Worm (Caenorhabditis elegans) whole organism, young adult: Measurements from ENCODE around the gene saeg-1.
A peak's percentile ranks its signal among the peaks of the same experiment; 100 is the strongest.

Experiments used
- D2030.7 ChIP-seq: fragments of 200-800 bp; sonication (Bioruptor generic); IDR thresholded peaks from 2 replicates; pipeline ENCODE4 v1.3.6; 2022; ENCODE audit warnings: missing genetic modification reagents, missing genetic modification characterization, missing compliant biosample characterization
- F10E7.11 ChIP-seq: sonication (generic microtip); optimal IDR thresholded peaks from 2 replicates; lab custom pipeline; 2017; ENCODE audit warnings: mild to moderate bottlenecking, missing genetic modification characterization, moderate library complexity, missing compliant biosample characterization
- F23B12.7 ChIP-seq: sonication (generic microtip); optimal IDR thresholded peaks from 2 replicates; lab custom pipeline; 2017; ENCODE audit warnings: missing genetic modification characterization, mild to moderate bottlenecking, missing compliant biosample characterization, antibody characterized with exemption, moderate library complexity; ENCODE audit not compliant: insufficient read depth
- F33H1.4 ChIP-seq: fragments of 200-800 bp; sonication (Bioruptor generic); IDR thresholded peaks from 2 replicates; pipeline ENCODE4 v1.3.6; 2022; ENCODE audit warnings: missing genetic modification reagents, missing genetic modification characterization, missing compliant biosample characterization
- F49E8.2 ChIP-seq: sonication (generic microtip); optimal IDR thresholded peaks from 3 replicates; lab custom pipeline; 2017; ENCODE audit warnings: missing genetic modification characterization, mild to moderate bottlenecking, missing compliant biosample characterization, antibody characterized with exemption, moderate library complexity; ENCODE audit not compliant: insufficient read depth
- F57A8.1 ChIP-seq: fragments of 200-800 bp; sonication (Bioruptor generic); optimal IDR thresholded peaks from 2 replicates; lab custom pipeline; 2018; ENCODE audit warnings: mild to moderate bottlenecking, missing genetic modification characterization, moderate library complexity, missing compliant biosample characterization
- F57C9.4 ChIP-seq: sonication (generic microtip); optimal IDR thresholded peaks from 2 replicates; lab custom pipeline; 2017; ENCODE audit warnings: mild to moderate bottlenecking, missing genetic modification characterization, missing compliant biosample characterization
- T07F8.4 ChIP-seq: sonication (generic microtip); optimal IDR thresholded peaks from 2 replicates; lab custom pipeline; 2016; ENCODE audit warnings: mild to moderate bottlenecking, missing genetic modification characterization, moderate library complexity, missing compliant biosample characterization
- Y53F4B.3 ChIP-seq: fragments of 200-800 bp; sonication (Bioruptor generic); IDR thresholded peaks from 2 replicates; pipeline ENCODE4 v1.3.6; 2022; ENCODE audit warnings: missing genetic modification reagents, missing genetic modification characterization, missing compliant biosample characterization
- Y53G8AR.9 ChIP-seq: fragments of 200-800 bp; sonication (Bioruptor generic); conservative IDR thresholded peaks from 2 replicates; pipeline ENCODE4 v1.3.6; 2022; ENCODE audit warnings: missing genetic modification reagents, missing genetic modification characterization, missing compliant biosample characterization
- Y95B8A.8 ChIP-seq: fragments of 200-800 bp; sonication (Bioruptor generic); IDR thresholded peaks from 2 replicates; pipeline ENCODE4 v1.3.6; 2022; ENCODE audit warnings: missing genetic modification reagents, missing genetic modification characterization, missing compliant biosample characterization
- akir-1 ChIP-seq: fragments of 200-800 bp; sonication (Bioruptor generic); optimal IDR thresholded peaks from 2 replicates; lab custom pipeline; 2018; ENCODE audit warnings: mild to moderate bottlenecking, missing genetic modification characterization, moderate library complexity, missing compliant biosample characterization
- ama-1 ChIP-seq, 3 experiments: fragments of 150-350 bp in 1 of 3; sonication (generic microtip) in 2 of 3; optimal IDR thresholded peaks; 2 replicates each; lab custom pipeline; 2014 to 2018; ENCODE audit warnings: missing biosample characterization in 2 of 3, missing genetic modification characterization in 2 of 3, missing genetic modification reagents in 2 of 3
- aptf-2 ChIP-seq: fragments of 200-800 bp; sonication (Bioruptor generic); conservative IDR thresholded peaks from 2 replicates; pipeline ENCODE4 v1.3.6; 2022; ENCODE audit warnings: missing genetic modification reagents, missing genetic modification characterization, missing compliant biosample characterization
- athp-1 ChIP-seq: sonication (generic microtip); optimal IDR thresholded peaks from 2 replicates; lab custom pipeline; 2017; ENCODE audit warnings: mild to moderate bottlenecking, missing genetic modification characterization, missing compliant biosample characterization
- attf-3 ChIP-seq: fragments of 200-800 bp; sonication (Bioruptor generic); conservative IDR thresholded peaks from 2 replicates; pipeline ENCODE4 v1.3.6; 2022; ENCODE audit warnings: missing genetic modification reagents, missing genetic modification characterization, missing compliant biosample characterization
- attf-5 ChIP-seq: fragments of 200-800 bp; sonication (Bioruptor generic); optimal IDR thresholded peaks from 2 replicates; lab custom pipeline; 2018; ENCODE audit warnings: mild to moderate bottlenecking, missing genetic modification characterization, missing compliant biosample characterization
- attf-6 ChIP-seq: fragments of 200-800 bp; sonication (Bioruptor generic); IDR thresholded peaks from 2 replicates; pipeline ENCODE4 v1.3.6; 2022; ENCODE audit warnings: missing genetic modification reagents, missing genetic modification characterization, missing compliant biosample characterization
- bed-1 ChIP-seq: fragments of 200-800 bp; sonication (Bioruptor generic); IDR thresholded peaks from 2 replicates; pipeline ENCODE4 v1.3.6; 2022; ENCODE audit warnings: missing genetic modification reagents, missing genetic modification characterization, missing compliant biosample characterization
- bed-2 ChIP-seq: fragments of 200-800 bp; sonication (Bioruptor generic); IDR thresholded peaks from 2 replicates; pipeline ENCODE4 v1.3.6; 2022; ENCODE audit warnings: missing genetic modification reagents, missing genetic modification characterization, missing compliant biosample characterization
- ccch-3 ChIP-seq: fragments of 200-800 bp; sonication (Bioruptor generic); optimal IDR thresholded peaks from 2 replicates; lab custom pipeline; 2018; ENCODE audit warnings: mild to moderate bottlenecking, missing genetic modification characterization, missing compliant biosample characterization
- cebp-2 ChIP-seq: fragments of 200-800 bp; sonication (Bioruptor generic); IDR thresholded peaks from 2 replicates; pipeline ENCODE4 v1.3.6; 2022; ENCODE audit warnings: missing genetic modification characterization, missing compliant biosample characterization
- dpl-1 ChIP-seq: fragments of 150-350 bp; optimal IDR thresholded peaks from 2 replicates; lab custom pipeline; 2014; ENCODE audit warnings: missing biosample characterization, missing genetic modification reagents, missing genetic modification characterization
- efl-1 ChIP-seq: fragments of 150-350 bp; optimal IDR thresholded peaks from 2 replicates; lab custom pipeline; 2014; ENCODE audit warnings: missing biosample characterization, missing genetic modification reagents, missing genetic modification characterization
- egl-44 ChIP-seq: fragments of 200-800 bp; sonication (Bioruptor generic); IDR thresholded peaks from 2 replicates; pipeline ENCODE4 v1.3.6; 2022; ENCODE audit warnings: missing genetic modification reagents, missing genetic modification characterization, missing compliant biosample characterization
- ekl-4 ChIP-seq: fragments of 200-800 bp; sonication (Bioruptor generic); IDR thresholded peaks from 2 replicates; pipeline ENCODE4 v1.3.6; 2022; ENCODE audit warnings: missing genetic modification reagents, missing genetic modification characterization, missing compliant biosample characterization
- fkh-3 ChIP-seq: sonication (generic microtip); optimal IDR thresholded peaks from 2 replicates; lab custom pipeline; 2016; ENCODE audit warnings: mild to moderate bottlenecking, missing genetic modification characterization, missing compliant biosample characterization
- gei-17 ChIP-seq: fragments of 200-800 bp; sonication (Bioruptor generic); optimal IDR thresholded peaks from 2 replicates; lab custom pipeline; 2018; ENCODE audit warnings: mild to moderate bottlenecking, missing genetic modification characterization, missing compliant biosample characterization
- hsf-1 ChIP-seq: fragments of 200-800 bp; sonication (Bioruptor generic); IDR thresholded peaks from 2 replicates; pipeline ENCODE4 v1.3.6; 2022; ENCODE audit warnings: missing genetic modification reagents, missing genetic modification characterization, missing compliant biosample characterization
- let-526 ChIP-seq: fragments of 200-800 bp; sonication (Bioruptor generic); IDR thresholded peaks from 2 replicates; pipeline ENCODE4 v1.3.6; 2022; ENCODE audit warnings: missing genetic modification reagents, missing genetic modification characterization, missing compliant biosample characterization
- lin-35 ChIP-seq, 3 experiments: fragments of 150-350 bp in 2 of 3; sonication (generic microtip) in 1 of 3; optimal IDR thresholded peaks; 2 replicates each; lab custom pipeline; 2014 to 2018; ENCODE audit warnings: missing biosample characterization in 3 of 3, missing genetic modification characterization in 3 of 3, missing genetic modification reagents in 3 of 3
- lir-1 ChIP-seq: fragments of 200-800 bp; sonication (Bioruptor generic); conservative IDR thresholded peaks from 2 replicates; pipeline ENCODE4 v1.3.6; 2022; ENCODE audit warnings: missing genetic modification reagents, missing genetic modification characterization, missing compliant biosample characterization
- lsl-1 ChIP-seq: fragments of 200-800 bp; sonication (Bioruptor generic); optimal IDR thresholded peaks from 2 replicates; lab custom pipeline; 2018; ENCODE audit warnings: mild to moderate bottlenecking, missing genetic modification characterization, moderate library complexity, missing compliant biosample characterization
- madf-10 ChIP-seq: sonication (generic microtip); optimal IDR thresholded peaks from 2 replicates; lab custom pipeline; 2016; ENCODE audit warnings: mild to moderate bottlenecking, missing genetic modification characterization, missing compliant biosample characterization
- madf-6 ChIP-seq: fragments of 200-800 bp; sonication (Bioruptor generic); IDR thresholded peaks from 2 replicates; pipeline ENCODE4 v1.3.6; 2022; ENCODE audit warnings: missing genetic modification reagents, missing genetic modification characterization, missing compliant biosample characterization
- mcd-1 ChIP-seq: fragments of 200-800 bp; sonication (Bioruptor generic); IDR thresholded peaks from 2 replicates; pipeline ENCODE4 v1.3.6; 2022; ENCODE audit warnings: missing genetic modification reagents, missing genetic modification characterization, missing compliant biosample characterization
- mes-4 ChIP-seq: sonication (generic microtip); optimal IDR thresholded peaks from 2 replicates; lab custom pipeline; 2016; ENCODE audit warnings: missing genotype, missing genetic modification characterization, missing compliant biosample characterization
- mxl-1 ChIP-seq: sonication (generic microtip); optimal IDR thresholded peaks from 2 replicates; lab custom pipeline; 2016; ENCODE audit warnings: missing genetic modification characterization, missing compliant biosample characterization
- nfya-2 ChIP-seq: fragments of 200-800 bp; sonication (Bioruptor generic); IDR thresholded peaks from 2 replicates; pipeline ENCODE4 v1.3.6; 2022; ENCODE audit warnings: missing genetic modification reagents, missing genetic modification characterization, missing compliant biosample characterization
- pha-4 ChIP-seq: fragments of 150-350 bp; sonication (generic microtip); optimal IDR thresholded peaks from 2 replicates; lab custom pipeline; 2014; ENCODE audit warnings: missing biosample characterization, missing genetic modification reagents, missing genetic modification characterization
- snpc-4 ChIP-seq, 5 experiments: fragments of 150-350 bp in 1 of 5; sonication (generic microtip) in 4 of 5; optimal IDR thresholded peaks; 2 replicates each; lab custom pipeline; 2014 to 2018; ENCODE audit warnings: missing genetic modification characterization in 5 of 5, missing biosample characterization in 3 of 5, antibody characterized with exemption in 2 of 5, mild to moderate bottlenecking in 2 of 5, missing compliant biosample characterization in 2 of 5, missing genotype in 2 of 5, moderate library complexity in 2 of 5, missing genetic modification reagents in 1 of 5
- unc-130 ChIP-seq: sonication (generic microtip); optimal IDR thresholded peaks from 2 replicates; lab custom pipeline; 2016; ENCODE audit warnings: missing genetic modification reagents, missing genetic modification characterization, missing compliant biosample characterization
- unc-62 ChIP-seq: fragments of 150-350 bp; optimal IDR thresholded peaks from 2 replicates; lab custom pipeline; 2014; ENCODE audit warnings: missing biosample characterization, missing genetic modification reagents, missing genetic modification characterization
- xnd-1 ChIP-seq: sonication (generic microtip); optimal IDR thresholded peaks from 2 replicates; lab custom pipeline; 2016; ENCODE audit warnings: missing genotype, missing genetic modification reagents, missing genetic modification characterization, missing compliant biosample characterization
- zfh-2 ChIP-seq: fragments of 200-800 bp; sonication (Bioruptor generic); conservative IDR thresholded peaks from 2 replicates; pipeline ENCODE4 v1.3.6; 2022; ENCODE audit warnings: missing genetic modification reagents, missing genetic modification characterization, missing compliant biosample characterization
- ztf-26 ChIP-seq: sonication (generic microtip); optimal IDR thresholded peaks from 2 replicates; lab custom pipeline; 2017; ENCODE audit warnings: missing genetic modification characterization, missing compliant biosample characterization
- ztf-3 ChIP-seq: fragments of 200-800 bp; sonication (Bioruptor generic); optimal IDR thresholded peaks from 2 replicates; lab custom pipeline; 2018; ENCODE audit warnings: mild to moderate bottlenecking, missing genetic modification characterization, missing compliant biosample characterization

The saeg-1 gene

ce11 chrV:10813425-10814156 lies 51.9 kb downstream of the saeg-1 start, which contains the start of the genes C29A12.1 and lig-1 (continued):
- TF ChIP-seq fkh-3 (tag; lab: Kevin White, UChicago) (no peak), lin-35 (GFP tag; optimal IDR thresholded peaks at IDR 0.05; lab: Kevin White, UChicago) (no peak), ztf-26 (no peak), Y53F4B.3 (GFP tag; lab: Robert Waterston, UW) (no peak), unc-130 (GFP tag; lab: Kevin White, UChicago) (no peak), F57C9.4 (no peak), mes-4 (tag; lab: Kevin White, UChicago) (no peak), F33H1.4 (GFP tag; lab: Robert Waterston, UW) (peak; percentile 51), xnd-1 (tag; lab: Kevin White, UChicago) (peak; percentile 54), F10E7.11 (no peak), mxl-1 (tag; lab: Kevin White, UChicago) (no peak), nfya-2 (no peak), ama-1 (optimal IDR thresholded peaks at IDR 0.05; lab: Kevin White, UChicago) (no peak), ama-1 (GFP tag; optimal IDR thresholded peaks at IDR 0.05; lab: Kevin White, UChicago) (no peak), attf-5 (GFP tag; lab: Kevin White, UChicago) (peak; percentile 44), cebp-2 (GFP tag; lab: Robert Waterston, UW) (no peak), egl-44 (GFP tag; lab: Robert Waterston, UW) (no peak), ekl-4 (GFP tag; lab: Robert Waterston, UW) (peak; percentile 25; the same call in 1 of the 2 replicates), lsl-1 (GFP tag; lab: Kevin White, UChicago) (peak; percentile 87), aptf-2 (GFP tag; lab: Robert Waterston, UW) (no peak), F57A8.1 (GFP tag; lab: Kevin White, UChicago) (no peak), T07F8.4 (tag; lab: Kevin White, UChicago) (no peak), bed-2 (GFP tag; lab: Robert Waterston, UW) (no peak), bed-1 (GFP tag; lab: Robert Waterston, UW) (no peak), F23B12.7 (tag; lab: Kevin White, UChicago) (peak; percentile 27), mcd-1 (GFP tag; lab: Robert Waterston, UW) (peak; percentile 68), gei-17 (GFP tag; lab: Kevin White, UChicago) (no peak), attf-3 (no peak), akir-1 (no peak), Y95B8A.8 (GFP tag; lab: Robert Waterston, UW) (0 out of 2 replicates have a peak, but pooled peaks have one; percentile 8), snpc-4 (GFP tag; optimal IDR thresholded peaks at IDR 0.05; lab: Kevin White, UChicago) (no peak), snpc-4 (tag; optimal IDR thresholded peaks at IDR 0.05; lab: Kevin White, UChicago) (no peak), let-526 (GFP tag; lab: Robert Waterston, UW) (no peak), efl-1 (GFP tag; lab: Kevin White, UChicago) (peak; percentile 70), ccch-3 (GFP tag; lab: Kevin White, UChicago) (no peak), pha-4 (tag; lab: Kevin White, UChicago) (no peak), madf-10 (tag; lab: Kevin White, UChicago) (no peak), madf-6 (GFP tag; lab: Robert Waterston, UW) (peak; percentile 83), ztf-3 (GFP tag; lab: Kevin White, UChicago) (no peak), lir-1 (GFP tag; lab: Robert Waterston, UW) (no peak), unc-62 (GFP tag; lab: Kevin White, UChicago) (no peak), attf-6 (GFP tag; lab: Robert Waterston, UW) (no peak), zfh-2 (GFP tag; lab: Robert Waterston, UW) (no peak), F49E8.2 (tag; lab: Kevin White, UChicago) (peak; percentile 73), dpl-1 (GFP tag; lab: Kevin White, UChicago) (peak; percentile 30), D2030.7 (peak; percentile 93), athp-1 (tag; lab: Kevin White, UChicago) (no peak), hsf-1 (GFP tag; lab: Robert Waterston, UW) (0 out of 2 replicates have a peak, but pooled peaks have one; percentile 57), Y53G8AR.9 (GFP tag; lab: Robert Waterston, UW) (no peak)
